Worm (Caenorhabditis elegans) whole organism, mixed stage, embryonic: ENCODE data around the gene algn-2.
A peak's percentile ranks its signal among the peaks of the same experiment; 100 is the strongest.

Experiments used
- M03D4.4 ChIP-seq: sonication (generic microtip); optimal IDR thresholded peaks from 2 replicates; lab custom pipeline; 2017; ENCODE audit warnings: mild to moderate bottlenecking, missing genetic modification characterization, missing compliant biosample characterization
- bed-3 ChIP-seq: fragments of 200-800 bp; sonication (Bioruptor generic); optimal IDR thresholded peaks from 3 replicates; lab custom pipeline; 2018; ENCODE audit warnings: mild to moderate bottlenecking, missing genetic modification characterization, moderate library complexity, missing compliant biosample characterization
- blmp-1 ChIP-seq: fragments of 150-350 bp; optimal IDR thresholded peaks from 2 replicates; lab custom pipeline; 2014; ENCODE audit warnings: missing biosample characterization, missing genetic modification characterization
- ceh-39 ChIP-seq: fragments of 150-350 bp; optimal IDR thresholded peaks from 2 replicates; lab custom pipeline; 2014; ENCODE audit warnings: missing biosample characterization, missing genetic modification characterization
- ceh-43 ChIP-seq: fragments of 200-800 bp; sonication (Bioruptor generic); optimal IDR thresholded peaks from 2 replicates; lab custom pipeline; 2018; ENCODE audit warnings: mild to moderate bottlenecking, missing genetic modification characterization, moderate library complexity, missing compliant biosample characterization
- ceh-83 ChIP-seq: fragments of 200-800 bp; sonication (Bioruptor generic); optimal IDR thresholded peaks from 2 replicates; lab custom pipeline; 2018; ENCODE audit warnings: mild to moderate bottlenecking, missing genetic modification characterization, missing compliant biosample characterization
- ces-1 ChIP-seq: fragments of 150-350 bp; optimal IDR thresholded peaks from 2 replicates; lab custom pipeline; 2014; ENCODE audit warnings: missing biosample characterization, missing genetic modification reagents, missing genetic modification characterization
- cnd-1 ChIP-seq: fragments of 200-800 bp; sonication (Bioruptor generic); optimal IDR thresholded peaks from 2 replicates; lab custom pipeline; 2018; ENCODE audit warnings: mild to moderate bottlenecking, missing genetic modification characterization, missing compliant biosample characterization
- drap-1 ChIP-seq: fragments of 200-800 bp; sonication (Bioruptor generic); optimal IDR thresholded peaks from 3 replicates; lab custom pipeline; 2018; ENCODE audit warnings: mild to moderate bottlenecking, missing genetic modification characterization, missing compliant biosample characterization
- elt-1 ChIP-seq: sonication (generic microtip); optimal IDR thresholded peaks from 2 replicates; lab custom pipeline; 2017; ENCODE audit warnings: missing genetic modification characterization, mild to moderate bottlenecking, missing compliant biosample characterization, antibody characterized with exemption, moderate library complexity, borderline replicate concordance; ENCODE audit not compliant: insufficient read depth
- elt-3 ChIP-seq: fragments of 150-350 bp; optimal IDR thresholded peaks from 2 replicates; lab custom pipeline; 2014; ENCODE audit warnings: missing biosample characterization, missing genetic modification characterization
- flh-1 ChIP-seq: fragments of 200-800 bp; sonication (Bioruptor generic); optimal IDR thresholded peaks from 2 replicates; lab custom pipeline; 2018; ENCODE audit warnings: mild to moderate bottlenecking, missing genetic modification characterization, moderate library complexity, missing compliant biosample characterization
- ham-2 ChIP-seq: fragments of 200-800 bp; sonication (Bioruptor generic); optimal IDR thresholded peaks from 2 replicates; lab custom pipeline; 2018; ENCODE audit warnings: mild to moderate bottlenecking, missing genetic modification characterization, missing compliant biosample characterization
- hlh-1 ChIP-seq: fragments of 150-350 bp; optimal IDR thresholded peaks from 2 replicates; lab custom pipeline; 2014; ENCODE audit warnings: missing biosample characterization, missing genetic modification reagents, missing genetic modification characterization
- lin-13 ChIP-seq: fragments of 150-350 bp; optimal IDR thresholded peaks from 2 replicates; lab custom pipeline; 2014; ENCODE audit warnings: missing biosample characterization, missing genetic modification characterization
- lin-32 ChIP-seq: fragments of 200-800 bp; sonication (Bioruptor generic); optimal IDR thresholded peaks from 2 replicates; lab custom pipeline; 2018; ENCODE audit warnings: mild to moderate bottlenecking, missing genetic modification characterization, missing compliant biosample characterization
- lsy-2 ChIP-seq: fragments of 150-350 bp; optimal IDR thresholded peaks from 2 replicates; lab custom pipeline; 2014; ENCODE audit warnings: missing biosample characterization, missing genetic modification characterization
- mls-2 ChIP-seq: sonication (generic microtip); optimal IDR thresholded peaks from 2 replicates; lab custom pipeline; 2016; ENCODE audit warnings: mild to moderate bottlenecking, missing genetic modification characterization, moderate library complexity, missing compliant biosample characterization
- nhr-12 ChIP-seq: fragments of 150-350 bp; optimal IDR thresholded peaks from 2 replicates; lab custom pipeline; 2014; ENCODE audit warnings: missing biosample characterization, missing genetic modification characterization
- nhr-2 ChIP-seq: fragments of 150-350 bp; optimal IDR thresholded peaks from 2 replicates; lab custom pipeline; 2014; ENCODE audit warnings: missing biosample characterization, missing genetic modification characterization
- nhr-237 ChIP-seq: fragments of 150-350 bp; optimal IDR thresholded peaks from 2 replicates; lab custom pipeline; 2014; ENCODE audit warnings: missing biosample characterization, missing genetic modification characterization
- nhr-28 ChIP-seq: fragments of 150-350 bp; optimal IDR thresholded peaks from 2 replicates; lab custom pipeline; 2014; ENCODE audit warnings: missing biosample characterization, missing genetic modification characterization
- nhr-76 ChIP-seq: sonication (generic microtip); optimal IDR thresholded peaks from 2 replicates; lab custom pipeline; 2017; ENCODE audit warnings: missing biosample characterization, missing genetic modification characterization
- pha-4 ChIP-seq: fragments of 150-350 bp; optimal IDR thresholded peaks from 2 replicates; lab custom pipeline; 2018; ENCODE audit warnings: missing biosample characterization, missing genetic modification reagents, missing genetic modification characterization
- sem-2 ChIP-seq: fragments of 200-800 bp; sonication (Bioruptor generic); optimal IDR thresholded peaks from 2 replicates; lab custom pipeline; 2018; ENCODE audit warnings: mild to moderate bottlenecking, missing genetic modification characterization, missing compliant biosample characterization
- snpc-4 ChIP-seq: fragments of 150-350 bp; optimal IDR thresholded peaks from 2 replicates; lab custom pipeline; 2014; ENCODE audit warnings: missing biosample characterization, missing genetic modification characterization
- sptf-1 ChIP-seq: sonication (generic microtip); optimal IDR thresholded peaks from 2 replicates; lab custom pipeline; 2017; ENCODE audit warnings: mild to moderate bottlenecking, missing genetic modification characterization, moderate library complexity, missing compliant biosample characterization
- tbx-8 ChIP-seq: fragments of 200-800 bp; sonication (Bioruptor generic); optimal IDR thresholded peaks from 2 replicates; lab custom pipeline; 2018; ENCODE audit warnings: mild to moderate bottlenecking, missing genetic modification characterization, moderate library complexity, missing compliant biosample characterization
- unc-39 ChIP-seq: fragments of 150-350 bp; optimal IDR thresholded peaks from 2 replicates; lab custom pipeline; 2014; ENCODE audit warnings: missing biosample characterization, missing genetic modification characterization
- unc-62 ChIP-seq: fragments of 150-350 bp; optimal IDR thresholded peaks from 2 replicates; lab custom pipeline; 2014; ENCODE audit warnings: missing biosample characterization, missing genetic modification reagents, missing genetic modification characterization
- zip-8 ChIP-seq: fragments of 150-350 bp; optimal IDR thresholded peaks from 2 replicates; lab custom pipeline; 2014; ENCODE audit warnings: missing biosample characterization, missing genetic modification characterization
- ztf-11 ChIP-seq: fragments of 150-350 bp; optimal IDR thresholded peaks from 2 replicates; lab custom pipeline; 2014; ENCODE audit warnings: missing biosample characterization, missing genetic modification characterization

Gene algn-2

ce11 chrII:5337495-5337840 is 37.6 kb upstream of the algn-2 start:
- TF ChIP-seq flh-1 (GFP tag; lab: Kevin White, UChicago) (no peak), nhr-12 (tag; lab: Kevin White, UChicago) (no peak), mls-2 (tag; lab: Kevin White, UChicago) (no peak), zip-8 (tag; lab: Kevin White, UChicago) (no peak), tbx-8 (GFP tag; lab: Kevin White, UChicago) (no peak), drap-1 (GFP tag; lab: Kevin White, UChicago) (no peak), bed-3 (GFP tag; lab: Kevin White, UChicago) (no peak), unc-62 (GFP tag; lab: Kevin White, UChicago) (no peak), lsy-2 (no peak)

- TF ChIP-seq sem-2, result no peak
- no peak for TF ChIP-seq pha-4
- no peak for TF ChIP-seq M03D4.4 (tag; lab: Kevin White, UChicago)
- no peak for TF ChIP-seq ztf-11 (tag; lab: Kevin White, UChicago)
- no peak for TF ChIP-seq ceh-39 (tag; lab: Kevin White, UChicago)
- TF ChIP-seq snpc-4, result no peak
- TF ChIP-seq ham-2 (GFP tag; lab: Kevin White, UChicago), result no peak
- no peak for TF ChIP-seq drap-1 (GFP tag; lab: Kevin White, UChicago)
- no peak for TF ChIP-seq nhr-237 (tag; lab: Kevin White, UChicago)
- TF ChIP-seq nhr-76 (tag; lab: Kevin White, UChicago), result no peak
- TF ChIP-seq zip-8 (tag; lab: Kevin White, UChicago), result no peak
- no peak for TF ChIP-seq sptf-1 (tag; lab: Kevin White, UChicago)
- no peak for TF ChIP-seq lin-13
- TF ChIP-seq blmp-1 (tag; lab: Kevin White, UChicago), result no peak
- TF ChIP-seq ceh-83, result no peak
- TF ChIP-seq cnd-1 (tag; lab: Kevin White, UChicago), result no peak
- TF ChIP-seq tbx-8 (GFP tag; lab: Kevin White, UChicago), result no peak
- TF ChIP-seq elt-3 (tag; lab: Kevin White, UChicago), result no peak
- no peak for TF ChIP-seq elt-1 (tag; lab: Kevin White, UChicago)
- no peak for TF ChIP-seq unc-39
Measured at ce11 chrII:5338301-5338700, 36.8 kb upstream of the algn-2 start.

ce11 chrII:5339547-5339946 is 35.5 kb upstream of the algn-2 start:
- TF ChIP-seq cnd-1 (tag; lab: Kevin White, UChicago) (no peak), flh-1 (GFP tag; lab: Kevin White, UChicago) (no peak), elt-1 (tag; lab: Kevin White, UChicago) (no peak), ceh-43 (no peak), lsy-2 (no peak), tbx-8 (GFP tag; lab: Kevin White, UChicago) (no peak), hlh-1 (tag; lab: Kevin White, UChicago) (no peak), nhr-12 (tag; lab: Kevin White, UChicago) (no peak), M03D4.4 (tag; lab: Kevin White, UChicago) (no peak), lin-32 (no peak), elt-3 (tag; lab: Kevin White, UChicago) (no peak), mls-2 (tag; lab: Kevin White, UChicago) (no peak), pha-4 (no peak), bed-3 (GFP tag; lab: Kevin White, UChicago) (no peak), nhr-28 (tag; lab: Kevin White, UChicago) (no peak), nhr-76 (tag; lab: Kevin White, UChicago) (no peak)

ce11 chrII:5340672-5341568 is 34.1 kb upstream of the algn-2 start:
- TF ChIP-seq nhr-2 (no peak), ces-1 (GFP tag; lab: Kevin White, UChicago) (peak; percentile 42)
